Fruit fly (Drosophila melanogaster) whole organism, embryonic: ENCODE data around the gene ATPsynepsilonL.

ENCODE experiments used
- CG11247 ChIP-seq: fragments of 200-800 bp; sonication (Bioruptor generic); IDR thresholded peaks from 2 replicates; pipeline ENCODE4 v1.3.6; 2022; ENCODE audit warnings: missing biosample characterization, missing genetic modification characterization
- CG11723 ChIP-seq: fragments of 200-800 bp; sonication (Bioruptor generic); optimal IDR thresholded peaks from 2 replicates; lab custom pipeline; 2017; ENCODE audit warnings: missing biosample characterization, mild to moderate bottlenecking, missing genetic modification characterization
- CG12071 ChIP-seq: fragments of 200-800 bp; sonication (Bioruptor generic); optimal IDR thresholded peaks from 3 replicates; lab custom pipeline; 2018; ENCODE audit warnings: missing biosample characterization, mild to moderate bottlenecking, missing genetic modification characterization
- CG13624 ChIP-seq: fragments of 200-800 bp; sonication (Bioruptor generic); optimal IDR thresholded peaks from 2 replicates; lab custom pipeline; 2016; ENCODE audit warnings: missing biosample characterization, missing genetic modification characterization
- CG13894 ChIP-seq: fragments of 200-800 bp; sonication (Bioruptor generic); optimal IDR thresholded peaks from 3 replicates; lab custom pipeline; 2018; ENCODE audit warnings: missing biosample characterization, mild to moderate bottlenecking, missing genetic modification characterization, moderate library complexity
- CG14667 ChIP-seq: fragments of 200-800 bp; sonication (Bioruptor generic); IDR thresholded peaks from 2 replicates; pipeline ENCODE4 v1.3.6; 2022; ENCODE audit warnings: missing biosample characterization, missing genetic modification characterization
- CG1647 ChIP-seq: fragments of 200-800 bp; sonication (Bioruptor generic); optimal IDR thresholded peaks from 3 replicates; lab custom pipeline; 2016; ENCODE audit warnings: missing biosample characterization, missing genetic modification characterization
- CG16779 ChIP-seq: fragments of 200-800 bp; sonication (Bioruptor generic); IDR thresholded peaks from 2 replicates; pipeline ENCODE4 v1.3.6; 2022; ENCODE audit warnings: missing biosample characterization, missing genetic modification characterization
- CG16815 ChIP-seq: fragments of 200-800 bp; sonication (Bioruptor generic); optimal IDR thresholded peaks from 3 replicates; lab custom pipeline; 2017; ENCODE audit warnings: missing biosample characterization, mild to moderate bottlenecking, missing genetic modification characterization
- CG32532 ChIP-seq: fragments of 200-800 bp; sonication (Bioruptor generic); IDR thresholded peaks from 2 replicates; pipeline ENCODE4 v1.3.6; 2022; ENCODE audit warnings: missing biosample characterization, missing genetic modification characterization
- CG3407 ChIP-seq: fragments of 200-800 bp; sonication (Bioruptor generic); optimal IDR thresholded peaks from 2 replicates; lab custom pipeline; 2018; ENCODE audit warnings: missing biosample characterization, mild to moderate bottlenecking, missing genetic modification characterization
- CG34422 ChIP-seq: fragments of 200-800 bp; sonication (Bioruptor generic); IDR thresholded peaks from 3 replicates; pipeline ENCODE4 v1.3.6; 2022; ENCODE audit warnings: missing biosample characterization, missing genetic modification characterization
- CG4328 ChIP-seq: fragments of 200-800 bp; sonication (Bioruptor generic); optimal IDR thresholded peaks from 3 replicates; lab custom pipeline; 2017; ENCODE audit warnings: missing biosample characterization, missing genetic modification reagents, missing genetic modification characterization
- CG6272 ChIP-seq: fragments of 200-800 bp; sonication (Bioruptor generic); IDR thresholded peaks from 2 replicates; pipeline ENCODE4 v1.3.6; 2022; ENCODE audit warnings: missing biosample characterization, missing genetic modification characterization
- CG6854 ChIP-seq: fragments of 200-800 bp; sonication (Bioruptor generic); optimal IDR thresholded peaks from 3 replicates; lab custom pipeline; 2017; ENCODE audit warnings: missing biosample characterization, mild to moderate bottlenecking, missing genetic modification characterization
- CG7839 ChIP-seq: fragments of 200-800 bp; sonication (Bioruptor generic); optimal IDR thresholded peaks from 3 replicates; lab custom pipeline; 2018; ENCODE audit warnings: missing biosample characterization, mild to moderate bottlenecking, missing genetic modification characterization, moderate library complexity
- CG9817 ChIP-seq: fragments of 200-800 bp; sonication (Bioruptor generic); optimal IDR thresholded peaks from 2 replicates; lab custom pipeline; 2018; ENCODE audit warnings: missing biosample characterization, mild to moderate bottlenecking, missing genetic modification characterization, moderate library complexity
- D19B ChIP-seq: fragments of 200-800 bp; sonication (Bioruptor generic); optimal IDR thresholded peaks from 2 replicates; lab custom pipeline; 2017; ENCODE audit warnings: missing biosample characterization, mild to moderate bottlenecking, missing genetic modification characterization
- Dbx ChIP-seq: fragments of 200-800 bp; sonication (Bioruptor generic); IDR thresholded peaks from 3 replicates; pipeline ENCODE4 v1.3.6; 2022; ENCODE audit warnings: missing biosample characterization, missing genetic modification characterization
- Deaf1 ChIP-seq: fragments of 200-800 bp; optimal IDR thresholded peaks from 3 replicates; lab custom pipeline; 2019; ENCODE audit warnings: missing biosample characterization, mild to moderate bottlenecking, missing genetic modification characterization, moderate library complexity
- Dip3 ChIP-seq: fragments of 200-800 bp; sonication (Bioruptor generic); optimal IDR thresholded peaks from 3 replicates; lab custom pipeline; 2016; ENCODE audit warnings: missing biosample characterization, missing genetic modification characterization
- E2f1 ChIP-seq: fragments of 200-800 bp; sonication (Bioruptor generic); IDR thresholded peaks from 2 replicates; pipeline ENCODE4 v1.3.6; 2022; ENCODE audit warnings: missing biosample characterization, missing genetic modification characterization
- Ets65A ChIP-seq: fragments of 200-800 bp; sonication (Bioruptor generic); peaks from one replicate; lab custom pipeline; 2016; ENCODE audit warnings: missing biosample characterization, missing genetic modification characterization
- H15 ChIP-seq: fragments of 200-800 bp; sonication (Bioruptor generic); IDR thresholded peaks from 3 replicates; pipeline ENCODE4 v1.3.6; 2022; ENCODE audit warnings: missing biosample characterization, missing genetic modification characterization
- HHEX ChIP-seq: fragments of 200-800 bp; sonication (Bioruptor generic); optimal IDR thresholded peaks from 3 replicates; lab custom pipeline; 2017; ENCODE audit warnings: missing biosample characterization, mild to moderate bottlenecking, missing genetic modification characterization, missing genetic modification reagents
- Hmr ChIP-seq: fragments of 200-800 bp; sonication (Bioruptor generic); optimal IDR thresholded peaks from 3 replicates; lab custom pipeline; 2017; ENCODE audit warnings: mild to moderate bottlenecking, missing biosample characterization, missing genetic modification reagents, missing genetic modification characterization
- Hr51 ChIP-seq, 2 experiments: fragments of 200-800 bp; sonication (Bioruptor generic); optimal IDR thresholded peaks; 2 replicates in 1 of 2; 3 replicates in 1 of 2; lab custom pipeline; 2016 to 2018; ENCODE audit warnings: missing biosample characterization in 2 of 2, missing genetic modification characterization in 2 of 2, mild to moderate bottlenecking in 1 of 2, moderate library complexity in 1 of 2
- Med ChIP-seq: fragments of 200-800 bp; sonication (Bioruptor generic); peaks from one replicate; lab custom pipeline; 2016; ENCODE audit warnings: missing biosample characterization, missing genetic modification characterization, mild to moderate bottlenecking, inconsistent platforms, moderate library complexity
- Mrtf ChIP-seq: fragments of 200-800 bp; sonication (Bioruptor generic); IDR thresholded peaks from 3 replicates; pipeline ENCODE4 v1.3.6; 2022; ENCODE audit warnings: missing biosample characterization, missing genetic modification characterization
- Taf1 ChIP-seq: fragments of 200-800 bp; sonication (Bioruptor generic); IDR thresholded peaks from 2 replicates; pipeline ENCODE4 v1.3.6; 2022; ENCODE audit warnings: missing biosample characterization, missing genetic modification characterization
- Usf ChIP-seq: fragments of 200-800 bp; sonication (Bioruptor generic); optimal IDR thresholded peaks from 2 replicates; lab custom pipeline; 2017; ENCODE audit warnings: missing genotype, missing biosample characterization, missing genetic modification characterization
- al ChIP-seq: fragments of 200-800 bp; sonication (Bioruptor generic); IDR thresholded peaks from 2 replicates; pipeline ENCODE4 v1.3.6; 2022; ENCODE audit warnings: missing biosample characterization, missing genetic modification characterization
- caup ChIP-seq: fragments of 200-800 bp; sonication (Bioruptor generic); optimal IDR thresholded peaks from 3 replicates; lab custom pipeline; 2017; ENCODE audit warnings: missing biosample characterization, mild to moderate bottlenecking, missing genetic modification characterization, moderate library complexity; ENCODE audit not compliant: severe bottlenecking
- cg ChIP-seq: fragments of 200-800 bp; sonication (Bioruptor generic); optimal IDR thresholded peaks from 3 replicates; lab custom pipeline; 2019; ENCODE audit warnings: missing biosample characterization, mild to moderate bottlenecking, missing genetic modification characterization, moderate library complexity
- dmrt99B ChIP-seq: fragments of 200-800 bp; sonication (Bioruptor generic); optimal IDR thresholded peaks from 2 replicates; lab custom pipeline; 2018; ENCODE audit warnings: missing biosample characterization, mild to moderate bottlenecking, missing genetic modification characterization, moderate library complexity
- dpn ChIP-seq, 2 experiments: fragments of 200-800 bp; sonication (Bioruptor generic); optimal IDR thresholded peaks; 3 replicates each; lab custom pipeline; 2016; ENCODE audit warnings: missing biosample characterization in 2 of 2, missing genetic modification characterization in 2 of 2
- dysf ChIP-seq: fragments of 200-800 bp; sonication (Bioruptor generic); IDR thresholded peaks from 3 replicates; pipeline ENCODE4 v1.3.6; 2022; ENCODE audit warnings: missing biosample characterization, missing genetic modification characterization
- ems ChIP-seq: fragments of 200-800 bp; sonication (Bioruptor generic); optimal IDR thresholded peaks from 3 replicates; lab custom pipeline; 2016; ENCODE audit warnings: missing biosample characterization, missing genetic modification characterization
- gem ChIP-seq: fragments of 200-800 bp; sonication (Bioruptor generic); optimal IDR thresholded peaks from 2 replicates; lab custom pipeline; 2019; ENCODE audit warnings: missing biosample characterization, mild to moderate bottlenecking, missing genetic modification characterization, moderate library complexity
- her ChIP-seq: fragments of 200-800 bp; sonication (Bioruptor generic); optimal IDR thresholded peaks from 2 replicates; lab custom pipeline; 2016; ENCODE audit warnings: missing biosample characterization, missing genetic modification characterization
- ind ChIP-seq: fragments of 200-800 bp; sonication (Bioruptor generic); optimal IDR thresholded peaks from 3 replicates; lab custom pipeline; 2016; ENCODE audit warnings: missing biosample characterization, missing genetic modification characterization
- lab ChIP-seq: fragments of 200-800 bp; sonication (Bioruptor generic); optimal IDR thresholded peaks from 3 replicates; lab custom pipeline; 2017; ENCODE audit warnings: missing biosample characterization, missing genetic modification characterization, mild to moderate bottlenecking, moderate library complexity, missing genetic modification reagents
- lilli ChIP-seq: fragments of 200-800 bp; sonication (Bioruptor generic); optimal IDR thresholded peaks from 3 replicates; lab custom pipeline; 2016; ENCODE audit warnings: missing biosample characterization, missing genetic modification characterization
- luna ChIP-seq: fragments of 200-800 bp; sonication (Bioruptor generic); optimal IDR thresholded peaks from 2 replicates; lab custom pipeline; 2016; ENCODE audit warnings: missing biosample characterization, missing genetic modification characterization
- ranshi ChIP-seq: fragments of 200-800 bp; sonication (Bioruptor generic); IDR thresholded peaks from 2 replicates; pipeline ENCODE4 v1.3.6; 2022; ENCODE audit warnings: missing biosample characterization, missing genetic modification characterization
- sc ChIP-seq, 3 experiments: fragments of >200 bp in 2 of 3; fragments of 200-800 bp in 1 of 3; sonication (Bioruptor generic) in 1 of 3; optimal IDR thresholded peaks; 2 replicates in 2 of 3; 3 replicates in 1 of 3; lab custom pipeline; 2017; ENCODE audit warnings: mild to moderate bottlenecking in 1 of 3, missing biosample characterization in 1 of 3, missing genetic modification characterization in 1 of 3, missing genetic modification reagents in 1 of 3
- sd ChIP-seq: fragments of 200-800 bp; sonication (Bioruptor generic); optimal IDR thresholded peaks from 3 replicates; lab custom pipeline; 2018; ENCODE audit warnings: missing biosample characterization, mild to moderate bottlenecking, missing genetic modification characterization, moderate library complexity
- sens ChIP-seq: fragments of 200-800 bp; sonication (Bioruptor generic); peaks from one replicate; lab custom pipeline; 2016; ENCODE audit warnings: missing biosample characterization, missing genetic modification characterization
- slbo ChIP-seq: fragments of 200-800 bp; sonication (Bioruptor generic); IDR thresholded peaks from 2 replicates; pipeline ENCODE4 v1.3.6; 2022; ENCODE audit warnings: missing biosample characterization, missing genetic modification characterization
- stwl ChIP-seq: fragments of 200-800 bp; sonication (Bioruptor generic); optimal IDR thresholded peaks from 3 replicates; lab custom pipeline; 2018; ENCODE audit warnings: missing biosample characterization, mild to moderate bottlenecking, missing genetic modification characterization, moderate library complexity

ATPsynepsilonL gene

dm6 chr3R:10084914-10085313 is 36.7 kb upstream of the ATPsynepsilonL start:
- TF ChIP-seq Med (GFP tag; lab: Kevin White, UChicago) (peak; percentile 94), cg (GFP tag; lab: Kevin White, UChicago) (no peak), al (GFP tag; lab: Robert Waterston, UW) (peak; percentile 80), dpn (GFP tag; optimal IDR thresholded peaks at IDR 0.05; lab: Kevin White, UChicago) (peak; percentile 31 to 53), ems (GFP tag; lab: Kevin White, UChicago) (peak; percentile 42), Taf1 (GFP tag; lab: Robert Waterston, UW) (peak; percentile 66), Dip3 (GFP tag; lab: Kevin White, UChicago) (peak; percentile 71), sens (GFP tag; lab: Kevin White, UChicago) (peak; percentile 74), CG34422 (GFP tag; lab: Robert Waterston, UW) (0 out of 3 replicates have a peak, but pooled peaks have one; percentile 39), Mrtf (0 out of 3 replicates have a peak, but pooled peaks have one; percentile 40), sd (tag; lab: Kevin White, UChicago) (peak; percentile 7), CG16815 (peak; percentile 69), Usf (GFP tag; lab: Kevin White, UChicago) (peak; percentile 50), CG32532 (GFP tag; lab: Robert Waterston, UW) (peak; percentile 82), Hr51 (GFP tag; optimal IDR thresholded peaks at IDR 0.05; lab: Kevin White, UChicago) (peak; percentile 34 to 37), CG3407 (no peak), luna (GFP tag; lab: Kevin White, UChicago) (peak; percentile 35), CG14667 (GFP tag; lab: Robert Waterston, UW) (0 out of 2 replicates have a peak, but pooled peaks have one; percentile 14), CG9817 (peak; percentile 53), stwl (tag; lab: Kevin White, UChicago) (no peak), CG1647 (GFP tag; lab: Kevin White, UChicago) (peak; percentile 57), dmrt99B (tag; lab: Kevin White, UChicago) (peak; percentile 39), her (GFP tag; lab: Kevin White, UChicago) (peak; percentile 7), slbo (GFP tag; lab: Robert Waterston, UW) (peak; percentile 90), gem (tag; lab: Kevin White, UChicago) (peak; percentile 59), CG16779 (GFP tag; lab: Robert Waterston, UW) (0 out of 2 replicates have a peak, but pooled peaks have one; percentile 67), lilli (GFP tag; lab: Kevin White, UChicago) (peak; percentile 79), CG12071 (peak; percentile 25), CG6854 (GFP tag; lab: Kevin White, UChicago) (no peak), ind (GFP tag; lab: Kevin White, UChicago) (peak; percentile 45), sc (optimal IDR thresholded peaks at IDR 0.05; lab: Kevin White, UChicago) (no peak), sc (GFP tag; optimal IDR thresholded peaks at IDR 0.05; lab: Kevin White, UChicago) (no peak), CG11723 (GFP tag; lab: Kevin White, UChicago) (no peak), CG6272 (0 out of 2 replicates have a peak, but pooled peaks have one; percentile 6), Deaf1 (tag; lab: Kevin White, UChicago) (no peak), Ets65A (GFP tag; lab: Kevin White, UChicago) (peak; percentile 97), E2f1 (peak; percentile 41; the same call in 1 of the 2 replicates), dysf (peak; percentile 69), H15 (GFP tag; lab: Robert Waterston, UW) (0 out of 3 replicates have a peak, but pooled peaks have one; percentile 45), caup (peak; percentile 70), ranshi (peak; percentile 67; the same call in 1 of the 2 replicates), Hmr (GFP tag; lab: Kevin White, UChicago) (peak; percentile 79), CG13894 (tag; lab: Kevin White, UChicago) (peak; percentile 20), lab (GFP tag; lab: Kevin White, UChicago) (peak; percentile 82), D19B (GFP tag; lab: Kevin White, UChicago) (peak; percentile 50), Dbx (GFP tag; lab: Robert Waterston, UW) (peak; percentile 81), CG11247 (GFP tag; lab: Robert Waterston, UW) (peak; percentile 64), CG7839 (peak; percentile 61), CG4328 (no peak), CG13624 (peak; percentile 61), HHEX (GFP tag; lab: Kevin White, UChicago) (peak; percentile 47)
